Worm (Caenorhabditis elegans) whole organism, midembryonic: ENCODE measurements around the gene grsp-3.

Source experiments
- T22C8.4 ChIP-seq: fragments of 200-800 bp; sonication (Bioruptor generic); IDR thresholded peaks from 2 replicates; pipeline ENCODE4 v1.3.6; 2022; ENCODE audit warnings: missing genetic modification characterization, missing compliant biosample characterization
- cog-1 ChIP-seq: sonication (generic microtip); optimal IDR thresholded peaks from 2 replicates; lab custom pipeline; 2016; ENCODE audit warnings: missing genetic modification characterization, missing compliant biosample characterization
- flt-1 ChIP-seq: fragments of 200-800 bp; sonication (Bioruptor generic); IDR thresholded peaks from 2 replicates; pipeline ENCODE4 v1.3.6; 2022; ENCODE audit warnings: missing genetic modification characterization, missing compliant biosample characterization
- klf-2 ChIP-seq: fragments of 200-800 bp; sonication (Bioruptor generic); conservative IDR thresholded peaks from 2 replicates; pipeline ENCODE4 v1.3.6; 2022; ENCODE audit warnings: missing genetic modification reagents, missing genetic modification characterization, missing compliant biosample characterization
- med-1 ChIP-seq: sonication (generic microtip); optimal IDR thresholded peaks from 2 replicates; lab custom pipeline; 2017; ENCODE audit warnings: missing genetic modification characterization, mild to moderate bottlenecking, missing compliant biosample characterization, antibody characterized with exemption, missing genetic modification reagents; ENCODE audit not compliant: insufficient read depth
- ref-1 ChIP-seq: fragments of 200-800 bp; sonication (Bioruptor generic); conservative IDR thresholded peaks from 2 replicates; pipeline ENCODE4 v1.3.6; 2022; ENCODE audit warnings: missing genetic modification reagents, missing genetic modification characterization, missing compliant biosample characterization
- tab-1 ChIP-seq: fragments of 200-800 bp; sonication (Bioruptor generic); IDR thresholded peaks from 2 replicates; pipeline ENCODE4 v1.3.6; 2022; ENCODE audit warnings: missing genetic modification characterization, missing compliant biosample characterization
- ztf-23 ChIP-seq: fragments of 200-800 bp; sonication (Bioruptor generic); IDR thresholded peaks from 2 replicates; pipeline ENCODE4 v1.3.6; 2022; ENCODE audit warnings: missing genetic modification reagents, missing genetic modification characterization, missing compliant biosample characterization
- ztf-29 ChIP-seq: fragments of 200-800 bp; sonication (Bioruptor generic); IDR thresholded peaks from 2 replicates; pipeline ENCODE4 v1.3.6; 2022; ENCODE audit warnings: missing genetic modification reagents, missing genetic modification characterization, missing compliant biosample characterization

grsp-3 gene

ce11 chrIV:7107893-7108292 is 23.8 kb downstream of the grsp-3 start, which contains the start of gene ZC477.2:
Gene ZC477.2 (plus strand): TSS chrIV:7108193.
- TF ChIP-seq flt-1 (no peak), ztf-29 (GFP tag; lab: Robert Waterston, UW) (no peak), tab-1 (GFP tag; lab: Robert Waterston, UW) (no peak), cog-1 (tag; lab: Kevin White, UChicago) (no peak), ref-1 (GFP tag; lab: Robert Waterston, UW) (no peak), med-1 (GFP tag; lab: Kevin White, UChicago) (no peak), T22C8.4 (GFP tag; lab: Robert Waterston, UW) (no peak), klf-2 (no peak), ztf-23 (no peak)

DNA sequence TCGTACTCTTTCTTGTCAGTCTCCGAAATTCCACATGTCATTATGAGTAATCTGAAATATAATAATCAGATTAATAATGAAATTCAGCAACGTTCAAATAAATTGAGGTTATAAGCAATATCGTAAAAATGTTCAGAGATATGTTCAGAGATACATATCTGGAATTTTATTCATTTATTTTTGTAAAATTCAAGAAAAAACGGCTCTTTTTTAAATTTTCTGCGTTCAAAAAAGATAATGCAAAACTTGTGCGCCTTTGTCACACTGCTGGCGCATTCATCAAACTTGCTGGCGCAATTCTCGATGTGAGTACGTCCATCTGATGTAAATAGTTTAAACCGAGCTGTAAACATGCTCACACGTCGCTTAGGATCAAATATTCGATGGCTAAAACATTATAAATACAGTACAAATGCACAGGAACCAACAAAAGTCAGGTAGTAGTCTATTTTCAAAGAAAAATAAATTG is 28.5 kb downstream of the grsp-3 start, which contains the start of the genes rde-8 and ZC477.3:
rde-8 (minus strand) TSS at position 51 of the 469 bp plus-strand sequence.
ZC477.3 (plus strand) TSS at position 282 of the 469 bp plus-strand sequence.
- TF ChIP-seq T22C8.4 (GFP tag; lab: Robert Waterston, UW) (0 out of 2 replicates have a peak, but pooled peaks have one; percentile 12), med-1 (GFP tag; lab: Kevin White, UChicago) (no peak)

DNA sequence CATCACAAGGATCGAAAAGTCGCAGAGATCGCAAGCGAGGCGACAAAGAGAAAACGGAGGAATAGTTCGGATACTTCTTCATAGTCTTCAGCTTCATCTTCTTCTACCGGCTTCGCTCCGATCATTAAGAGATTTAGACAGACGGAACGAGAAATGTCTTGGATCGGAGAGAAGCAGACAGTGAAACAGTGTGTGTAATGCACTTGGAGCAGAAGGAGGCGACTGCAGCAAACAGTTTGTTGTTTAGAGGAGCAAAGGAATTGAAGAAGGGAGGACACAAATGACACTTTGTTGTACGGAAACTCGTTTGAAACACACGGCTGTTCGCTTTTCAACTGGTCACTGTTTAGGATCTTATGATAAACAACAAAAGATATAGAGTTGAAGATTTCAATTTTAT is 32.4 kb downstream of the grsp-3 start:
- TF ChIP-seq cog-1 (tag; lab: Kevin White, UChicago) (peak; percentile 29), ztf-23 (no peak)

DNA sequence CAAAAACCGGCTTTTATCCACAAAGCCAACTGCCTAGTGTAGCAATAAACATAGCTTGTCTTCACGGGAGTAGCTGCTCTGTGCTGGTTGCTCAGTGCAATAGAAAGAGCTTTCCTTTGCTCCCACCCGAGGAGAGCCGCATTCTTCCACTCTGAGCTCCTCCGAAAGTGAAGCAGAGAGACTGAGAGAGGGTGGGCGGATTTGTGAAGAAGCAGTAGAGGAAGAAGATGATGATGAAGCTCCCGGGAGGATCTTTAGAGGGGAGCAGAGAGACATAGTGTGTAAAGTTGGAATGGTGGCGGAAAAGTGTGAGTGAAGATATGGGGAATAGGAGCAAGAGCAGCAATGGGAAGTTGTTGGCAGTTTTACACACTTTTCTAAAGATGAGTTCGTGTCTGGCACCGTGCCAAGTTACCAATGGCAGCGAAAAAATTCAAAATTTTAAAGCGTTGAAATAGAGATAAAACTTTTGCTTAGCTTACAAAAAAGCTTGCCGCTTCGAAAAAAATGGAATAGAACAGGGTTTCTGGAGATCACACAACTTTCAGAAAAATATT is 33.1 kb downstream of the grsp-3 start, which contains the start of gene ZC477.4:
ZC477.4 (minus strand) TSS at position 276 of the 557 bp plus-strand sequence.
- TF ChIP-seq ztf-29 (GFP tag; lab: Robert Waterston, UW), result no peak
- TF ChIP-seq klf-2, result no peak

DNA sequence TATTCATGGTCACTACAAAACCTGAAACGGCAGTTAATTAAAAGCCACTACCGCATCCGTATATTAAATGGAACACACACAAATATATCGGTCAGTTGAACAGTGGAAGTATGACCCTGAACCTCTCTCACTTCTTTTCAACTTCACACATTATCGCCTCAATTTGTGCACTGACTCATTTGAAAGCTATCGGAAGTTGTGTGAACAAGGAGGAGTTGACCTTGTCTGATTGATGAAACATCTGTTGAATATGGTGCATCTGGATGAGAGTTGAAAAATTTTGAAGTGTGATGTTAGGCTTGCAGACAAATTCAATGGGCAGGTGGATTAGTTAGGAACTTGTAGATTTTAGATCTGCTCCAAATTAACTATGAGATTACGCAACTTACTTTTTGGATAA is 34.3 kb downstream of the grsp-3 start:
- TF ChIP-seq ztf-29 (GFP tag; lab: Robert Waterston, UW), result no peak
- no peak for TF ChIP-seq ztf-23
- no peak for TF ChIP-seq T22C8.4 (GFP tag; lab: Robert Waterston, UW)
- no peak for TF ChIP-seq med-1 (GFP tag; lab: Kevin White, UChicago)
- no peak for TF ChIP-seq cog-1 (tag; lab: Kevin White, UChicago)
- no peak for TF ChIP-seq flt-1
- TF ChIP-seq ref-1 (GFP tag; lab: Robert Waterston, UW), result no peak
- TF ChIP-seq tab-1 (GFP tag; lab: Robert Waterston, UW), result no peak
- no peak for TF ChIP-seq klf-2

DNA sequence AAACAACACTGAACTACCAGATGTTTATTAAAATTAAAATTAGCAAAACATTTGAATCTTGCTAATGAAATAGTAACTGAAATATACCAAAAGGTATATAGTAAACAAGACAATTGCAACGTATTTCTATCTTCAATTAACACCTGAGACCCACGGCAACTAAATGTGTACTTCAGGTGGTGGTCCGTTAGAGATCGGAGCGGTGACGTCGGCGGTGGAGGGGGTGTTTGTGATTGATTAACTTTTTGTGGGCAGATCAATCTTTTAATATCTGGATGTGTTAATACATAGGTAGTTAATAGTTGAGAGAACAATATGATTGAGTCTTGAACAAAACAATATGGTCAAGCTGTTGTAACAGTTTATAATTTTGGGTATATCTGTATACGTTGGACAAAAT is 35.6 kb downstream of the grsp-3 start:
- no peak for TF ChIP-seq klf-2

- TF ChIP-seq T22C8.4 (GFP tag; lab: Robert Waterston, UW) (no peak), ztf-23 (no peak), klf-2 (no peak), flt-1 (no peak), med-1 (GFP tag; lab: Kevin White, UChicago) (no peak), ref-1 (GFP tag; lab: Robert Waterston, UW) (no peak), tab-1 (GFP tag; lab: Robert Waterston, UW) (no peak), ztf-29 (GFP tag; lab: Robert Waterston, UW) (no peak), cog-1 (tag; lab: Kevin White, UChicago) (no peak)
These were observed 36.2 kb downstream of the grsp-3 start for ce11 chrIV:7095396-7095964.

DNA sequence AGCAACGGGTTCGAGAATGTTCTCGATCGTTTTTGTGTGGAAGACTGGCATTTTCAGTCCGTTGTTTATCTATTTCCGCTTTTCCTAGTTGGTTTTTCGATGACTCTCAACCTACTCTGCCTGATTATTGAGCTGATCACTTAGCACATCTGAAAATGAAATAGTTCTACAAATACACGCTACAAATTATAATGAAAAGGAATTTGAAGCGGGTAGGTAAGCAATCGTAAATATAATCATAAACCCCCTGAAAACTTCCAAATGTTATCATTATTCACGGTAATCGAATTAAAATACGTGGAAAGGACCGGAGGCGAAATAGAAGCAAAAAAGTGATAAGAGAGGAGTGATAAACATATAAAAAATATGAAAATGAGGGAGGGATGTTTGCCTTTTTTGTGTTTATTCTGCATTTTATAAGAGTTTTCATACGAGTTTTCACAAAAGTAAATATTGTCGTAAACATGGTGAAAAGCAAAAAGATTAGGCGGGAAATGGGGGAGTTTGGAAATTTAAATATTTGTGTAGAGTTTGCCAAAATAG is 37.4 kb downstream of the grsp-3 start, which contains the start of gene deb-1:
deb-1 (minus strand) TSS at position 51 of the 543 bp plus-strand sequence.
- TF ChIP-seq cog-1 (tag; lab: Kevin White, UChicago), result no peak
- no peak for TF ChIP-seq tab-1 (GFP tag; lab: Robert Waterston, UW)
- no peak for TF ChIP-seq klf-2
- no peak for TF ChIP-seq ztf-23
- no peak for TF ChIP-seq ztf-29 (GFP tag; lab: Robert Waterston, UW)
- TF ChIP-seq flt-1, result no peak
- no peak for TF ChIP-seq med-1 (GFP tag; lab: Kevin White, UChicago)
- TF ChIP-seq T22C8.4 (GFP tag; lab: Robert Waterston, UW), result no peak
- no peak for TF ChIP-seq ref-1 (GFP tag; lab: Robert Waterston, UW)

- TF ChIP-seq tab-1 (GFP tag; lab: Robert Waterston, UW), result no peak
- TF ChIP-seq T22C8.4 (GFP tag; lab: Robert Waterston, UW), result no peak
- no peak for TF ChIP-seq klf-2
- no peak for TF ChIP-seq med-1 (GFP tag; lab: Kevin White, UChicago)
- no peak for TF ChIP-seq ztf-23
- peak; percentile 61 for TF ChIP-seq cog-1 (tag; lab: Kevin White, UChicago)
- no peak for TF ChIP-seq ref-1 (GFP tag; lab: Robert Waterston, UW)
- TF ChIP-seq flt-1, result peak; percentile 83
- TF ChIP-seq ztf-29 (GFP tag; lab: Robert Waterston, UW), result no peak
These were observed 47.0 kb downstream of the grsp-3 start, which contains the start of gene rps-4 for ce11 chrIV:7084632-7085160. Gene rps-4 (minus strand): TSS chrIV:7084682.

DNA sequence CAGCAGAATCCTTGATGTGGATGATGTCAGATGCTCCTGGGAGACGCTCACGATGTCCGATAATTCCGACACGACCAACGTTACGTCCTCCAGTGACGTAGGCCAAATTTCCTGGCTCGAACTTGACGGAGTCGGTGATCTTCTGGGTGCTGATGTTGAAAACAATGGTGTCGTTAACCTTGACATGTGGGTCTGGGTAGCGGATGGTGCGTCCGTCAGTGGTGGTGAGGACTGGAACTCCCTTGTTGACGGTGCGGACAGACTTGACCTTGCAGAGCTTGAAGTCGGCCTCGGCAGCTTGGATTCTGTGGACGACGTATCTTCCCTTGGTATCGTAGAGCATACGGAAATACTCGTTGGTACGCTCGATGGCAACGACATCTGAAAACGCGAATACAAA is 47.8 kb downstream of the grsp-3 start:
- no peak for TF ChIP-seq tab-1 (GFP tag; lab: Robert Waterston, UW)
